Worm (Caenorhabditis elegans) whole organism, young adult: Measurements from ENCODE around the gene nspb-2.
A peak's percentile ranks its signal among the peaks of the same experiment; 100 is the strongest.

Experiments used
- B0019.2 ChIP-seq: fragments of 200-800 bp; sonication (Bioruptor generic); conservative IDR thresholded peaks from 2 replicates; pipeline ENCODE4 v1.3.6; 2022; ENCODE audit warnings: missing genetic modification reagents, missing genetic modification characterization, missing compliant biosample characterization
- B0336.3 ChIP-seq: fragments of 200-800 bp; sonication (Bioruptor generic); IDR thresholded peaks from 2 replicates; pipeline ENCODE4 v1.3.6; 2022; ENCODE audit warnings: missing genetic modification characterization, missing compliant biosample characterization
- F57A8.1 ChIP-seq: fragments of 200-800 bp; sonication (Bioruptor generic); optimal IDR thresholded peaks from 2 replicates; lab custom pipeline; 2018; ENCODE audit warnings: mild to moderate bottlenecking, missing genetic modification characterization, moderate library complexity, missing compliant biosample characterization
- F57C9.4 ChIP-seq: sonication (generic microtip); optimal IDR thresholded peaks from 2 replicates; lab custom pipeline; 2017; ENCODE audit warnings: mild to moderate bottlenecking, missing genetic modification characterization, missing compliant biosample characterization
- Y95B8A.8 ChIP-seq: fragments of 200-800 bp; sonication (Bioruptor generic); IDR thresholded peaks from 2 replicates; pipeline ENCODE4 v1.3.6; 2022; ENCODE audit warnings: missing genetic modification reagents, missing genetic modification characterization, missing compliant biosample characterization
- atf-7 ChIP-seq: sonication (generic microtip); optimal IDR thresholded peaks from 2 replicates; lab custom pipeline; 2017; ENCODE audit warnings: mild to moderate bottlenecking, missing genetic modification characterization, missing compliant biosample characterization
- attf-3 ChIP-seq: fragments of 200-800 bp; sonication (Bioruptor generic); conservative IDR thresholded peaks from 2 replicates; pipeline ENCODE4 v1.3.6; 2022; ENCODE audit warnings: missing genetic modification reagents, missing genetic modification characterization, missing compliant biosample characterization
- attf-5 ChIP-seq: fragments of 200-800 bp; sonication (Bioruptor generic); optimal IDR thresholded peaks from 2 replicates; lab custom pipeline; 2018; ENCODE audit warnings: mild to moderate bottlenecking, missing genetic modification characterization, missing compliant biosample characterization
- attf-6 ChIP-seq: fragments of 200-800 bp; sonication (Bioruptor generic); IDR thresholded peaks from 2 replicates; pipeline ENCODE4 v1.3.6; 2022; ENCODE audit warnings: missing genetic modification reagents, missing genetic modification characterization, missing compliant biosample characterization
- bed-2 ChIP-seq: fragments of 200-800 bp; sonication (Bioruptor generic); IDR thresholded peaks from 2 replicates; pipeline ENCODE4 v1.3.6; 2022; ENCODE audit warnings: missing genetic modification reagents, missing genetic modification characterization, missing compliant biosample characterization
- cebp-1 ChIP-seq, 2 experiments: fragments of 200-800 bp in 1 of 2; sonication (Bioruptor generic) in 1 of 2; sonication (generic microtip) in 1 of 2; IDR thresholded peaks in 1 of 2; optimal IDR thresholded peaks in 1 of 2; 2 replicates each; pipeline versions ENCODE4 v1.3.6 to Lab custom; 2017 to 2022; ENCODE audit warnings: missing compliant biosample characterization in 2 of 2, missing genetic modification characterization in 2 of 2, mild to moderate bottlenecking in 1 of 2, missing genetic modification reagents in 1 of 2, moderate library complexity in 1 of 2
- cebp-2 ChIP-seq: fragments of 200-800 bp; sonication (Bioruptor generic); IDR thresholded peaks from 2 replicates; pipeline ENCODE4 v1.3.6; 2022; ENCODE audit warnings: missing genetic modification characterization, missing compliant biosample characterization
- ceh-58 ChIP-seq: fragments of 200-800 bp; sonication (Bioruptor generic); IDR thresholded peaks from 2 replicates; pipeline ENCODE4 v1.3.6; 2022; ENCODE audit warnings: missing genetic modification characterization, missing compliant biosample characterization
- ceh-79 ChIP-seq: sonication (generic microtip); optimal IDR thresholded peaks from 2 replicates; lab custom pipeline; 2017; ENCODE audit warnings: mild to moderate bottlenecking, missing genetic modification characterization, missing compliant biosample characterization
- dox-1 ChIP-seq: fragments of 200-800 bp; sonication (Bioruptor generic); IDR thresholded peaks from 2 replicates; pipeline ENCODE4 v1.3.6; 2022; ENCODE audit warnings: missing genetic modification reagents, missing genetic modification characterization, missing compliant biosample characterization
- efl-1 ChIP-seq: fragments of 150-350 bp; optimal IDR thresholded peaks from 2 replicates; lab custom pipeline; 2014; ENCODE audit warnings: missing biosample characterization, missing genetic modification reagents, missing genetic modification characterization
- ekl-4 ChIP-seq: fragments of 200-800 bp; sonication (Bioruptor generic); IDR thresholded peaks from 2 replicates; pipeline ENCODE4 v1.3.6; 2022; ENCODE audit warnings: missing genetic modification reagents, missing genetic modification characterization, missing compliant biosample characterization
- gei-17 ChIP-seq: fragments of 200-800 bp; sonication (Bioruptor generic); optimal IDR thresholded peaks from 2 replicates; lab custom pipeline; 2018; ENCODE audit warnings: mild to moderate bottlenecking, missing genetic modification characterization, missing compliant biosample characterization
- hmg-20 ChIP-seq: fragments of 200-800 bp; sonication (Bioruptor generic); IDR thresholded peaks from 2 replicates; pipeline ENCODE4 v1.3.6; 2022; ENCODE audit warnings: missing genetic modification reagents, missing genetic modification characterization, missing compliant biosample characterization
- hsf-1 ChIP-seq: fragments of 200-800 bp; sonication (Bioruptor generic); IDR thresholded peaks from 2 replicates; pipeline ENCODE4 v1.3.6; 2022; ENCODE audit warnings: missing genetic modification reagents, missing genetic modification characterization, missing compliant biosample characterization
- lag-1 ChIP-seq: fragments of 200-800 bp; sonication (Bioruptor generic); IDR thresholded peaks from 2 replicates; pipeline ENCODE4 v1.3.6; 2022; ENCODE audit warnings: missing genetic modification reagents, missing genetic modification characterization, missing compliant biosample characterization
- let-526 ChIP-seq: fragments of 200-800 bp; sonication (Bioruptor generic); IDR thresholded peaks from 2 replicates; pipeline ENCODE4 v1.3.6; 2022; ENCODE audit warnings: missing genetic modification reagents, missing genetic modification characterization, missing compliant biosample characterization
- lin-26 ChIP-seq: fragments of 200-800 bp; sonication (Bioruptor generic); IDR thresholded peaks from 2 replicates; pipeline ENCODE4 v1.3.6; 2022; ENCODE audit warnings: missing genetic modification reagents, missing genetic modification characterization, missing compliant biosample characterization
- lin-35 ChIP-seq, 3 experiments: fragments of 150-350 bp in 2 of 3; sonication (generic microtip) in 1 of 3; optimal IDR thresholded peaks; 2 replicates each; lab custom pipeline; 2014 to 2018; ENCODE audit warnings: missing biosample characterization in 3 of 3, missing genetic modification characterization in 3 of 3, missing genetic modification reagents in 3 of 3
- lin-40 ChIP-seq: sonication (generic microtip); optimal IDR thresholded peaks from 2 replicates; lab custom pipeline; 2016; ENCODE audit warnings: missing genetic modification characterization, mild to moderate bottlenecking, missing compliant biosample characterization, missing genotype, missing genetic modification reagents
- lin-54 ChIP-seq: fragments of 200-800 bp; sonication (Bioruptor generic); optimal IDR thresholded peaks from 2 replicates; lab custom pipeline; 2018; ENCODE audit warnings: mild to moderate bottlenecking, missing genetic modification characterization, missing compliant biosample characterization
- madf-10 ChIP-seq: sonication (generic microtip); optimal IDR thresholded peaks from 2 replicates; lab custom pipeline; 2016; ENCODE audit warnings: mild to moderate bottlenecking, missing genetic modification characterization, missing compliant biosample characterization
- madf-6 ChIP-seq: fragments of 200-800 bp; sonication (Bioruptor generic); IDR thresholded peaks from 2 replicates; pipeline ENCODE4 v1.3.6; 2022; ENCODE audit warnings: missing genetic modification reagents, missing genetic modification characterization, missing compliant biosample characterization
- madf-8 ChIP-seq: fragments of 200-800 bp; sonication (Bioruptor generic); conservative IDR thresholded peaks from 2 replicates; pipeline ENCODE4 v1.3.6; 2022; ENCODE audit warnings: missing genetic modification reagents, missing genetic modification characterization, missing compliant biosample characterization
- nfya-1 ChIP-seq: sonication (generic microtip); optimal IDR thresholded peaks from 2 replicates; lab custom pipeline; 2017; ENCODE audit warnings: antibody characterized with exemption, missing compliant biosample characterization, missing genetic modification characterization, borderline replicate concordance; ENCODE audit not compliant: insufficient read depth
- nhr-80 ChIP-seq: sonication (generic microtip); optimal IDR thresholded peaks from 2 replicates; lab custom pipeline; 2016; ENCODE audit warnings: missing genetic modification characterization, missing compliant biosample characterization
- pha-4 ChIP-seq: fragments of 150-350 bp; sonication (generic microtip); optimal IDR thresholded peaks from 2 replicates; lab custom pipeline; 2014; ENCODE audit warnings: missing biosample characterization, missing genetic modification reagents, missing genetic modification characterization
- sdz-38 ChIP-seq: sonication (generic microtip); optimal IDR thresholded peaks from 2 replicates; lab custom pipeline; 2016; ENCODE audit warnings: missing genotype, missing genetic modification characterization, missing compliant biosample characterization
- snpc-4 ChIP-seq, 5 experiments: fragments of 150-350 bp in 1 of 5; sonication (generic microtip) in 4 of 5; optimal IDR thresholded peaks; 2 replicates each; lab custom pipeline; 2014 to 2018; ENCODE audit warnings: missing genetic modification characterization in 5 of 5, missing biosample characterization in 3 of 5, antibody characterized with exemption in 2 of 5, mild to moderate bottlenecking in 2 of 5, missing compliant biosample characterization in 2 of 5, missing genotype in 2 of 5, moderate library complexity in 2 of 5, missing genetic modification reagents in 1 of 5
- tbp1 ChIP-seq: fragments of 200-800 bp; sonication (Bioruptor generic); optimal IDR thresholded peaks from 2 replicates; lab custom pipeline; 2018; ENCODE audit warnings: mild to moderate bottlenecking, missing genetic modification characterization, missing compliant biosample characterization
- tbx-9 ChIP-seq: sonication (generic microtip); optimal IDR thresholded peaks from 2 replicates; lab custom pipeline; 2016; ENCODE audit warnings: borderline replicate concordance, missing genetic modification characterization, inconsistent platforms, missing compliant biosample characterization
- zfh-2 ChIP-seq: fragments of 200-800 bp; sonication (Bioruptor generic); conservative IDR thresholded peaks from 2 replicates; pipeline ENCODE4 v1.3.6; 2022; ENCODE audit warnings: missing genetic modification reagents, missing genetic modification characterization, missing compliant biosample characterization
- ztf-26 ChIP-seq: sonication (generic microtip); optimal IDR thresholded peaks from 2 replicates; lab custom pipeline; 2017; ENCODE audit warnings: missing genetic modification characterization, missing compliant biosample characterization

The nspb-2 gene

DNA sequence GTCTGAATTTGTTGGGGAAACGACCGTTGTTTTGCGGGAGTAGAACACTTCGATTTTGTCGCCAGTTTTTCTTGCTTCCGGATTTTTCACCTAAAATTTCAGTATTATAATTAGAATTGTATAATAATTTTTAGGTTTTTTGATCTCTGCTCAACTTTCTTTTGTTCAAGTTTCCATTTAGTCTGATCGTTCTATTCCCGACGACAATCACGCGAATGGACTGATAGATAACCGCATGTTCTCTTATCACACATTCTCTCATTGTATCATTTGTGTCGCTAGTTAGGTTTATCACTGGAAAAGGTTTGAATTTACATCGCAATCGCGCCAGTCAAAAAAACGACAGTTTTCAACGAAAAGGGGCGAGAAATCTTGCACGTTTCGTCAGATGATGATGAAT is 36.6 kb upstream of the nspb-2 start:
- TF ChIP-seq pha-4 (tag; lab: Kevin White, UChicago) (peak; percentile 12), nhr-80 (tag; lab: Kevin White, UChicago) (peak; percentile 96), tbp1 (GFP tag; lab: Kevin White, UChicago) (peak; percentile 25), B0336.3 (GFP tag; lab: Robert Waterston, UW) (peak; percentile 61; the same call in 1 of the 2 replicates), cebp-1 (GFP tag; IDR thresholded peaks at IDR 0.05; lab: Robert Waterston, UW) (no peak), cebp-1 (tag; optimal IDR thresholded peaks at IDR 0.05; lab: Kevin White, UChicago) (peak; percentile 31), attf-5 (peak; percentile 1), ceh-79 (tag; lab: Kevin White, UChicago) (no peak), snpc-4 (GFP tag; optimal IDR thresholded peaks at IDR 0.05; lab: Kevin White, UChicago) (no peak), snpc-4 (tag; optimal IDR thresholded peaks at IDR 0.05; lab: Kevin White, UChicago) (no peak), atf-7 (tag; lab: Kevin White, UChicago) (peak; percentile 28), madf-10 (tag; lab: Kevin White, UChicago) (peak; percentile 44), ekl-4 (GFP tag; lab: Robert Waterston, UW) (0 out of 2 replicates have a peak, but pooled peaks have one; percentile 29), gei-17 (no peak), Y95B8A.8 (GFP tag; lab: Robert Waterston, UW) (0 out of 2 replicates have a peak, but pooled peaks have one; percentile 46)

DNA sequence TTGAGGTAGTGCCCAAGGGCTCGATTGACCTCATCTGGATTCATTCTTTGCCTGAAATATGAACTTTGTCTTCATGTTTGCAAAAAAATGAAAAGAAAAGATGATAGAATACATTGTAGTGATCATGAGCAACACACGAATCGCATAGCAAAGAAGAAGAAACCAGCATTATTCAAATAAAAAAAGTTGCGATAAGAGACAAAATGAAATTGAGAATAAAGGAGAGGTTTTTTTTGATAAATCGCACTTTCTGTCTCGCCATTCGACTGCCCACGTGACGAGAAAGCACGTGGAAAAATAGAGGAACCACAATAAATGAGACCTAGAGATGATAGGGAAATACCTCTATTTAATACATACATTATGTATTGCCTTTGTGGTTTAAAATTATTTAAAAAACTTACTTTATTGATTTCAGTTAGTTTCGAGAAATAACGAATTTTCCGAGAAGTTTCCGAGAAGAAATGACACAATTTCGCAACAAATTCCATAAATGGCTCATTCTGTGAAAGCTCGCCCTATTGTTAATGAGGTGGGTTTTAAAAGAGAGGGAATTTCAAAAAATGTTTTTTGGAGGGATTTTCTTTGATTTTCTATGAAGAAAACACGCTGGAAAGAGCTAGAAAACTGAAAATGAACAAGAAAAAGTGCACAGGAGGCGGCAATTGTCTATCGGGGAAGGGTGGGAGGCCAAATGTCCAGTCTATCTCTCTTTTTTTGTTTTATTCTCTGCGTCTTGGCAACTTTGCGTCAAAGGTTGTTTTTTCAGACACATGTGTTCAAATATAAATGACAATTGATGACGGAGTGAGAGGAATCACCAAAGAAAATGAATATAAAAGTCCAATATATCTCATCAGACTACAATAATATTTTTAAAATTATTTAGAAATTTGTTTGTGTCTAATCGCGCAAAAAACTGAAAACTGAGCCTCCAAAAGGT is 35.8 kb upstream of the nspb-2 start, which contains the start of gene paqr-1:
paqr-1 (minus strand) TSS at position 51 of the 943 bp plus-strand sequence.
- TF ChIP-seq attf-5 (peak; percentile 7), hmg-20 (GFP tag; lab: Robert Waterston, UW) (no peak), cebp-1 (GFP tag; IDR thresholded peaks at IDR 0.05; lab: Robert Waterston, UW) (peak; percentile 77), cebp-1 (tag; optimal IDR thresholded peaks at IDR 0.05; lab: Kevin White, UChicago) (peak; percentile 92), attf-3 (no peak), lin-26 (GFP tag; lab: Robert Waterston, UW) (no peak), tbp1 (GFP tag; lab: Kevin White, UChicago) (peak; percentile 1), pha-4 (tag; lab: Kevin White, UChicago) (no peak), snpc-4 (GFP tag; optimal IDR thresholded peaks at IDR 0.05; lab: Kevin White, UChicago) (no peak), snpc-4 (tag; optimal IDR thresholded peaks at IDR 0.05; lab: Kevin White, UChicago) (peak in 1 of 4 experiments; percentile 21), tbx-9 (tag; lab: Kevin White, UChicago) (no peak), B0336.3 (GFP tag; lab: Robert Waterston, UW) (no peak), let-526 (GFP tag; lab: Robert Waterston, UW) (no peak), dox-1 (GFP tag; lab: Robert Waterston, UW) (no peak), ceh-58 (GFP tag; lab: Robert Waterston, UW) (no peak), sdz-38 (tag; lab: Kevin White, UChicago) (no peak), efl-1 (peak; percentile 12), lin-54 (GFP tag; lab: Kevin White, UChicago) (peak; percentile 31), lin-40 (tag; lab: Kevin White, UChicago) (no peak), nfya-1 (tag; lab: Kevin White, UChicago) (no peak), lin-35 (GFP tag; optimal IDR thresholded peaks at IDR 0.05; lab: Kevin White, UChicago) (peak in 1 of 3 experiments; percentile 67)

DNA sequence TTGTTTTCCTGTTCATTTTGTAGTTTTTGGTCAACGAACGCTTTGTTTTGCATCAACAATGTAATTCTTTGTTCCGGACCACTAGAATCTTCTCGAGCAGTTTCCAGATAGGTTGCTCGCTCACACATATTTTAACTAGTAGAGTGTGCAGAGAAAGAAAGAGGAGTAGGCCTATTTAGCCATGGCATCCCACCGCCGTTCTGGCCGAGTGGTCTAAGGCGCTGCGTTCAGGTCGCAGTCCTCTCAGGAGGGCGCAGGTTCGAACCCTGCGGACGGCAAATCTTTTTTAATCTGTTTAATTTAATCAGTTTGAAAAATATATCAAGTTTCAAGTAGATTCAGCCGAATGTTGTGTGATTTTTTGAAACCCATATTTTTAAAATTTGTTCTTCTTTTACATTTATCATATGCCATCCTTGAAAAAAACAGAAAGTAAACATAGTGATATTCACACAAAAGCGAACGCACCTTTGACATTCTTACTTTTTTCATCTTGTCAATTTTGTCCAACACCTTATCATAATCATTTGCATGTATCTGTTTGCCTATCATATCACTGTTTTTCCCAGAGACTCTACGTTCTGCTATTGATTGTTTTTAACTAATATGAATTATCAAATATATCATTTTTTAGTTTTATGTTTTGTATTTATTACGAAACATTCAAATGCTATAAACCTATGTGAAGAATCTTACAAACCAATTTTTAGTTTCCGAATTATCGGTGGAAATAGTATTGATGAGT is 34.7 kb upstream of the nspb-2 start, which contains the start of gene try-3:
try-3 (plus strand) TSS at position 532 of the 745 bp plus-strand sequence.
- TF ChIP-seq dox-1 (GFP tag; lab: Robert Waterston, UW) = peak; percentile 90
- peak; percentile 79; the same call in 1 of the 2 replicates for TF ChIP-seq cebp-2 (GFP tag; lab: Robert Waterston, UW)
- TF ChIP-seq madf-8 (GFP tag; lab: Robert Waterston, UW) = peak; percentile 42
- 0 out of 2 replicates have a peak, but pooled peaks have one; percentile 55 for TF ChIP-seq bed-2 (GFP tag; lab: Robert Waterston, UW)
- peak; percentile 42 for TF ChIP-seq ztf-26 (tag; lab: Kevin White, UChicago)
- TF ChIP-seq ceh-79 (tag; lab: Kevin White, UChicago) = peak; percentile 17
- no peak for TF ChIP-seq zfh-2 (GFP tag; lab: Robert Waterston, UW)
- no peak for TF ChIP-seq lag-1 (GFP tag; lab: Robert Waterston, UW)
- peak; percentile 73 for TF ChIP-seq madf-6 (GFP tag; lab: Robert Waterston, UW)
- peak; percentile 71 for TF ChIP-seq ekl-4 (GFP tag; lab: Robert Waterston, UW)
- TF ChIP-seq F57A8.1 (GFP tag; lab: Kevin White, UChicago) = no peak
- TF ChIP-seq pha-4 (tag; lab: Kevin White, UChicago) = no peak
- peak; percentile 82; the same call in 1 of the 2 replicates for TF ChIP-seq attf-6
- TF ChIP-seq hsf-1 (GFP tag; lab: Robert Waterston, UW) = peak; percentile 49; the same call in 1 of the 2 replicates
- peak; percentile 50; the same call in 1 of the 2 replicates for TF ChIP-seq B0019.2
- TF ChIP-seq F57C9.4 (tag; lab: Kevin White, UChicago) = peak; percentile 42
- TF ChIP-seq efl-1 = no peak
- no peak for TF ChIP-seq tbx-9 (tag; lab: Kevin White, UChicago)
